Fruit fly (Drosophila melanogaster): ENCODE measurements around the gene msl-2.

- no peak for TF ChIP-seq Clk (GFP tag; optimal IDR thresholded peaks at IDR 0.05)
- peak; percentile 7 for TF ChIP-seq kay (GFP tag; ENCODE audit: borderline replicate concordance)
- TF ChIP-seq CG14711 (tag; optimal IDR thresholded peaks at IDR 0.05), result no peak
- no peak for TF ChIP-seq Hr96 (GFP tag; optimal IDR thresholded peaks at IDR 0.05)
These were observed 43.2 kb downstream of the msl-2 start for dm6 chr2L:3422753-3423152.

All from whole organism, adult.